Worm (Caenorhabditis elegans): ENCODE results near the gene B0252.1.

The B0252.1 gene

ce11 chrII:6970515-6970914 is 51.0 kb downstream of the B0252.1 start, which contains the start of gene C15F1.5:
C15F1.5 (minus strand) TSS chrII:6970615.
- no peak for TF ChIP-seq Y55F3AM.14 (GFP tag; optimal IDR thresholded peaks at IDR 0.05)
- TF ChIP-seq crh-2 (tag; optimal IDR thresholded peaks at IDR 0.05) = no peak
- no peak for TF ChIP-seq alr-1 (tag; optimal IDR thresholded peaks at IDR 0.05)
- no peak for TF ChIP-seq ceh-82 (tag; optimal IDR thresholded peaks at IDR 0.05)

- TF ChIP-seq lin-13 (GFP tag; optimal IDR thresholded peaks at IDR 0.05) (peak; percentile 7), mdl-1 (tag; optimal IDR thresholded peaks at IDR 0.05) (no peak)
These were observed 52.8 kb downstream of the B0252.1 start, which contains the start of gene art-1 for ce11 chrII:6972185-6972737. art-1 (minus strand) TSS chrII:6972235.
